Fruit fly (Drosophila melanogaster) whole organism, embryonic: ENCODE results near the gene foxo.

Experiments used
- Antp ChIP-seq: fragments of 200-800 bp; sonication (Bioruptor generic); optimal IDR thresholded peaks from 3 replicates; lab custom pipeline; 2016; ENCODE audit warnings: missing biosample characterization, missing genetic modification characterization
- Atf6 ChIP-seq: fragments of 200-800 bp; sonication (Bioruptor generic); IDR thresholded peaks from 2 replicates; pipeline ENCODE4 v1.3.6; 2022; ENCODE audit warnings: missing biosample characterization, missing genetic modification characterization
- Blimp-1 ChIP-seq: fragments of 200-800 bp; sonication (Bioruptor generic); optimal IDR thresholded peaks from 3 replicates; lab custom pipeline; 2018; ENCODE audit warnings: missing biosample characterization, missing genetic modification characterization, mild to moderate bottlenecking, moderate library complexity, missing genetic modification reagents
- C15 ChIP-seq: fragments of 200-800 bp; sonication (Bioruptor generic); IDR thresholded peaks from 3 replicates; pipeline ENCODE4 v1.3.6; 2022; ENCODE audit warnings: missing biosample characterization, missing genetic modification characterization
- CG11696 ChIP-seq: fragments of 200-800 bp; sonication (Bioruptor generic); IDR thresholded peaks from 2 replicates; pipeline ENCODE4 v1.3.6; 2022; ENCODE audit warnings: missing biosample characterization, missing genetic modification characterization
- CG12071 ChIP-seq: fragments of 200-800 bp; sonication (Bioruptor generic); optimal IDR thresholded peaks from 3 replicates; lab custom pipeline; 2018; ENCODE audit warnings: missing biosample characterization, mild to moderate bottlenecking, missing genetic modification characterization
- CG12219 ChIP-seq: fragments of 200-800 bp; sonication (Bioruptor generic); optimal IDR thresholded peaks from 3 replicates; lab custom pipeline; 2018; ENCODE audit warnings: missing biosample characterization, mild to moderate bottlenecking, missing genetic modification characterization
- CG14014 ChIP-seq: fragments of 200-800 bp; sonication (Bioruptor generic); IDR thresholded peaks from 2 replicates; pipeline ENCODE4 v1.3.6; 2022; ENCODE audit warnings: missing biosample characterization, missing genetic modification characterization
- CG1602 ChIP-seq: fragments of 200-800 bp; sonication (Bioruptor generic); optimal IDR thresholded peaks from 3 replicates; lab custom pipeline; 2016; ENCODE audit warnings: missing biosample characterization, missing genetic modification characterization
- CG1603 ChIP-seq: fragments of 200-800 bp; sonication (Bioruptor generic); optimal IDR thresholded peaks from 2 replicates; lab custom pipeline; 2019; ENCODE audit warnings: missing biosample characterization, mild to moderate bottlenecking, missing genetic modification characterization, moderate library complexity
- CG1647 ChIP-seq: fragments of 200-800 bp; sonication (Bioruptor generic); optimal IDR thresholded peaks from 3 replicates; lab custom pipeline; 2016; ENCODE audit warnings: missing biosample characterization, missing genetic modification characterization
- CG16863 ChIP-seq: fragments of 200-800 bp; sonication (Bioruptor generic); optimal IDR thresholded peaks from 3 replicates; lab custom pipeline; 2016; ENCODE audit warnings: missing biosample characterization, missing genetic modification characterization
- CG17802 ChIP-seq: fragments of 200-800 bp; sonication (Bioruptor generic); optimal IDR thresholded peaks from 2 replicates; lab custom pipeline; 2018; ENCODE audit warnings: missing biosample characterization, mild to moderate bottlenecking, missing genetic modification characterization, moderate library complexity
- CG18476 ChIP-seq: fragments of 200-800 bp; sonication (Bioruptor generic); optimal IDR thresholded peaks from 2 replicates; lab custom pipeline; 2016; ENCODE audit warnings: missing biosample characterization, mild to moderate bottlenecking, missing genetic modification characterization
- CG2712 ChIP-seq: fragments of 200-800 bp; optimal IDR thresholded peaks from 3 replicates; lab custom pipeline; 2019; ENCODE audit warnings: missing biosample characterization, mild to moderate bottlenecking, missing genetic modification characterization, moderate library complexity
- CG32772 ChIP-seq: fragments of 200-800 bp; sonication (Bioruptor generic); IDR thresholded peaks from 2 replicates; pipeline ENCODE4 v1.3.6; 2022; ENCODE audit warnings: missing biosample characterization, missing genetic modification characterization
- CG4328 ChIP-seq: fragments of 200-800 bp; sonication (Bioruptor generic); optimal IDR thresholded peaks from 3 replicates; lab custom pipeline; 2017; ENCODE audit warnings: missing biosample characterization, missing genetic modification reagents, missing genetic modification characterization
- CG43689 ChIP-seq: fragments of 200-800 bp; sonication (Bioruptor generic); IDR thresholded peaks from 2 replicates; pipeline ENCODE4 v1.3.6; 2022; ENCODE audit warnings: missing biosample characterization, missing genetic modification characterization
- CG4424 ChIP-seq: fragments of 200-800 bp; sonication (Bioruptor generic); optimal IDR thresholded peaks from 3 replicates; lab custom pipeline; 2016; ENCODE audit warnings: missing biosample characterization, missing genetic modification characterization
- CG9817 ChIP-seq: fragments of 200-800 bp; sonication (Bioruptor generic); optimal IDR thresholded peaks from 2 replicates; lab custom pipeline; 2018; ENCODE audit warnings: missing biosample characterization, mild to moderate bottlenecking, missing genetic modification characterization, moderate library complexity
- Chrac-16 ChIP-seq: fragments of 200-800 bp; sonication (Bioruptor generic); optimal IDR thresholded peaks from 3 replicates; lab custom pipeline; 2016; ENCODE audit warnings: missing biosample characterization, missing genetic modification characterization
- Dfd ChIP-seq, 2 experiments: fragments of >200 bp; optimal IDR thresholded peaks; 2 replicates each; lab custom pipeline; 2017; ENCODE audit warnings: missing biosample characterization in 2 of 2, missing genetic modification characterization in 2 of 2
- Dip2 ChIP-seq: fragments of 200-800 bp; sonication (Bioruptor generic); IDR thresholded peaks from 2 replicates; pipeline ENCODE4 v1.3.6; 2022; ENCODE audit warnings: missing biosample characterization, missing genetic modification characterization
- Doc2 ChIP-seq: fragments of 200-800 bp; sonication (Bioruptor generic); IDR thresholded peaks from 2 replicates; pipeline ENCODE4 v1.3.6; 2022; ENCODE audit warnings: missing biosample characterization, missing genetic modification characterization
- HHEX ChIP-seq: fragments of 200-800 bp; sonication (Bioruptor generic); optimal IDR thresholded peaks from 3 replicates; lab custom pipeline; 2017; ENCODE audit warnings: missing biosample characterization, mild to moderate bottlenecking, missing genetic modification characterization, missing genetic modification reagents
- Hr3 ChIP-seq: fragments of 200-800 bp; sonication (Bioruptor generic); optimal IDR thresholded peaks from 3 replicates; lab custom pipeline; 2016; ENCODE audit warnings: missing biosample characterization, missing genetic modification characterization
- Meics ChIP-seq: fragments of 200-800 bp; sonication (Bioruptor generic); optimal IDR thresholded peaks from 2 replicates; lab custom pipeline; 2017; ENCODE audit warnings: missing biosample characterization, mild to moderate bottlenecking, missing genetic modification characterization
- Neu2 ChIP-seq: fragments of 200-800 bp; sonication (Bioruptor generic); optimal IDR thresholded peaks from 3 replicates; lab custom pipeline; 2016; ENCODE audit warnings: missing biosample characterization, missing genetic modification characterization, borderline replicate concordance
- Nf-YA ChIP-seq: fragments of 200-800 bp; sonication (Bioruptor generic); IDR thresholded peaks from 2 replicates; pipeline ENCODE4 v1.3.6; 2022; ENCODE audit warnings: missing biosample characterization, missing genetic modification characterization
- Oaz ChIP-seq: fragments of 200-800 bp; sonication (Bioruptor generic); IDR thresholded peaks from 2 replicates; pipeline ENCODE4 v1.3.6; 2022; ENCODE audit warnings: missing biosample characterization, missing genetic modification characterization
- Stat92E ChIP-seq, 3 experiments: fragments of >200 bp in 2 of 3; fragments of 200-800 bp in 1 of 3; sonication (Bioruptor generic) in 1 of 3; optimal IDR thresholded peaks; 2 replicates each; lab custom pipeline; 2017 to 2019; ENCODE audit warnings: missing biosample characterization in 3 of 3, missing genetic modification characterization in 3 of 3, mild to moderate bottlenecking in 1 of 3, moderate library complexity in 1 of 3
- br ChIP-seq: fragments of >200 bp; optimal IDR thresholded peaks from 2 replicates; lab custom pipeline; 2017
- cato ChIP-seq: fragments of 200-800 bp; sonication (Bioruptor generic); optimal IDR thresholded peaks from 2 replicates; lab custom pipeline; 2016; ENCODE audit warnings: missing biosample characterization, missing genetic modification characterization, borderline replicate concordance
- cg ChIP-seq: fragments of 200-800 bp; sonication (Bioruptor generic); optimal IDR thresholded peaks from 3 replicates; lab custom pipeline; 2019; ENCODE audit warnings: missing biosample characterization, mild to moderate bottlenecking, missing genetic modification characterization, moderate library complexity
- chinmo ChIP-seq: fragments of 200-800 bp; sonication (Bioruptor generic); IDR thresholded peaks from 4 replicates; pipeline ENCODE4 v1.3.6; 2022; ENCODE audit warnings: missing biosample characterization, missing genetic modification characterization; ENCODE audit not compliant: partially characterized antibody
- corto ChIP-seq: fragments of 200-800 bp; sonication (Bioruptor generic); optimal IDR thresholded peaks from 2 replicates; lab custom pipeline; 2016; ENCODE audit warnings: missing biosample characterization, mild to moderate bottlenecking, missing genetic modification characterization, moderate library complexity
- dimm ChIP-seq: fragments of 200-800 bp; sonication (Bioruptor generic); IDR thresholded peaks from 2 replicates; pipeline ENCODE4 v1.3.6; 2022; ENCODE audit warnings: missing biosample characterization, missing genetic modification characterization
- ems ChIP-seq: fragments of 200-800 bp; sonication (Bioruptor generic); optimal IDR thresholded peaks from 3 replicates; lab custom pipeline; 2016; ENCODE audit warnings: missing biosample characterization, missing genetic modification characterization
- grau ChIP-seq: fragments of 200-800 bp; optimal IDR thresholded peaks from 3 replicates; lab custom pipeline; 2019; ENCODE audit warnings: missing biosample characterization, mild to moderate bottlenecking, missing genetic modification characterization, moderate library complexity
- lbe ChIP-seq: fragments of 200-800 bp; sonication (Bioruptor generic); optimal IDR thresholded peaks from 2 replicates; lab custom pipeline; 2016; ENCODE audit warnings: missing biosample characterization, mild to moderate bottlenecking, missing genetic modification characterization
- lola ChIP-seq, 3 experiments: fragments of >200 bp in 2 of 3; fragments of 200-800 bp in 1 of 3; sonication (Bioruptor generic) in 1 of 3; optimal IDR thresholded peaks; 2 replicates each; lab custom pipeline; 2017 to 2019; ENCODE audit warnings: missing biosample characterization in 3 of 3, missing genetic modification characterization in 3 of 3, mild to moderate bottlenecking in 1 of 3, moderate library complexity in 1 of 3
- nom ChIP-seq: fragments of 200-800 bp; sonication (Bioruptor generic); optimal IDR thresholded peaks from 2 replicates; lab custom pipeline; 2017; ENCODE audit warnings: missing biosample characterization, missing genetic modification characterization, mild to moderate bottlenecking, moderate library complexity, missing genetic modification reagents
- p53 ChIP-seq: fragments of 200-800 bp; sonication (Bioruptor generic); optimal IDR thresholded peaks from 2 replicates; lab custom pipeline; 2016; ENCODE audit warnings: missing biosample characterization, missing genetic modification characterization
- peb ChIP-seq: fragments of 200-800 bp; sonication (Bioruptor generic); IDR thresholded peaks from 2 replicates; pipeline ENCODE4 v1.3.6; 2022; ENCODE audit warnings: missing biosample characterization, missing genetic modification characterization
- sd ChIP-seq: fragments of 200-800 bp; sonication (Bioruptor generic); optimal IDR thresholded peaks from 3 replicates; lab custom pipeline; 2018; ENCODE audit warnings: missing biosample characterization, mild to moderate bottlenecking, missing genetic modification characterization, moderate library complexity
- sim ChIP-seq: fragments of 200-800 bp; sonication (Bioruptor generic); IDR thresholded peaks from 2 replicates; pipeline ENCODE4 v1.3.6; 2022; ENCODE audit warnings: missing biosample characterization, missing genetic modification characterization
- ssp ChIP-seq: fragments of 200-800 bp; sonication (Bioruptor generic); IDR thresholded peaks from 2 replicates; pipeline ENCODE4 v1.3.6; 2022; ENCODE audit warnings: missing biosample characterization, missing genetic modification characterization
- tap ChIP-seq: fragments of 200-800 bp; optimal IDR thresholded peaks from 3 replicates; lab custom pipeline; 2019; ENCODE audit warnings: missing biosample characterization, mild to moderate bottlenecking, missing genetic modification characterization, moderate library complexity
- tgo ChIP-seq: fragments of 200-800 bp; sonication (Bioruptor generic); IDR thresholded peaks from 3 replicates; pipeline ENCODE4 v1.3.6; 2022; ENCODE audit warnings: missing biosample characterization, missing genetic modification characterization
- toy ChIP-seq: fragments of 200-800 bp; sonication (Bioruptor generic); IDR thresholded peaks from 2 replicates; pipeline ENCODE4 v1.3.6; 2022; ENCODE audit warnings: missing biosample characterization, missing genetic modification characterization
- wdn ChIP-seq: fragments of 200-800 bp; sonication (Bioruptor generic); IDR thresholded peaks from 2 replicates; pipeline ENCODE4 v1.3.6; 2022; ENCODE audit warnings: missing biosample characterization, missing genetic modification characterization
- zfh2 ChIP-seq: fragments of 200-800 bp; sonication (Bioruptor generic); optimal IDR thresholded peaks from 2 replicates; lab custom pipeline; 2016; ENCODE audit warnings: missing biosample characterization, missing genetic modification characterization

foxo gene

DNA sequence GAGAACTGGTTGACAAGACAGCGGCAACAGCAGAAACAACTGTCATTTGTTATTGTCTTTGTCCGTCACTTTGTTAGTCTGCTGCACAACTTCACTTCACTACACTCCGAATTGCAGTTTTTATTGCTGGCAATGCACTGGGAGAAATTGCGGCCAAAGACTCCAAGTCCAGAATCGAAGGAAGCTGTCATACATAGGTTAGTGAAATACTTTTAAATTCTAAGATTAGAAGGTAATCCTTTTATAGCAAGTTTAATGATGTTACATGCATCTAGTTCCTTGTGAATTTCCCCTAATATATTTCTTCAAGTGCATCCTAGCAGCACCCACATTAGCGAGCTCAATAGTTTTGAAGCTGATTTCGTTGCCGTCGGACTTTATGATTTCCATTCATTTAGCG lies 47.9 kb upstream of the foxo start (continued):
- TF ChIP-seq toy (GFP tag; lab: Robert Waterston, UW) (no peak), CG4328 (GFP tag; lab: Kevin White, UChicago) (no peak), CG18476 (GFP tag; lab: Kevin White, UChicago) (no peak), wdn (GFP tag; lab: Robert Waterston, UW) (no peak), tap (tag; lab: Kevin White, UChicago) (no peak), dimm (no peak), grau (tag; lab: Kevin White, UChicago) (peak; percentile 22), sd (tag; lab: Kevin White, UChicago) (no peak), p53 (no peak), ssp (GFP tag; lab: Robert Waterston, UW) (0 out of 2 replicates have a peak, but pooled peaks have one; percentile 29), Nf-YA (GFP tag; lab: Robert Waterston, UW) (no peak), CG4424 (peak; percentile 56), zfh2 (no peak), Stat92E (GFP tag; optimal IDR thresholded peaks at IDR 0.05; lab: Kevin White, UChicago) (no peak), CG12071 (GFP tag; lab: Kevin White, UChicago) (peak; percentile 20), cato (GFP tag; lab: Kevin White, UChicago) (no peak), tgo (GFP tag; lab: Robert Waterston, UW) (peak; percentile 29; the same call in 2 of the 3 replicates), chinmo (GFP tag; lab: Robert Waterston, UW) (no peak), Hr3 (GFP tag; lab: Kevin White, UChicago) (no peak), lbe (GFP tag; lab: Kevin White, UChicago) (no peak), nom (GFP tag; lab: Kevin White, UChicago) (peak; percentile 41), CG43689 (GFP tag; lab: Robert Waterston, UW) (no peak), HHEX (no peak), Atf6 (GFP tag; lab: Robert Waterston, UW) (no peak), Meics (GFP tag; lab: Kevin White, UChicago) (no peak), br (no peak), CG1647 (GFP tag; lab: Kevin White, UChicago) (no peak), Neu2 (GFP tag; lab: Kevin White, UChicago) (no peak), C15 (no peak), cg (GFP tag; lab: Kevin White, UChicago) (no peak), CG16863 (GFP tag; lab: Kevin White, UChicago) (peak; percentile 15), sim (GFP tag; lab: Robert Waterston, UW) (no peak), CG1603 (tag; lab: Kevin White, UChicago) (peak; percentile 70), CG11696 (no peak), CG12219 (GFP tag; lab: Kevin White, UChicago) (no peak), Chrac-16 (GFP tag; lab: Kevin White, UChicago) (no peak), corto (GFP tag; lab: Kevin White, UChicago) (no peak), Antp (GFP tag; lab: Kevin White, UChicago) (peak; percentile 24), CG9817 (no peak), peb (GFP tag; lab: Robert Waterston, UW) (no peak), Dfd (GFP tag; optimal IDR thresholded peaks at IDR 0.05; lab: Kevin White, UChicago) (no peak), CG14014 (GFP tag; lab: Robert Waterston, UW) (no peak), CG2712 (peak; percentile 61), Doc2 (GFP tag; lab: Robert Waterston, UW) (no peak), Oaz (no peak), CG32772 (GFP tag; lab: Robert Waterston, UW) (peak; percentile 32; the same call in 1 of the 2 replicates), CG17802 (peak; percentile 30), CG1602 (GFP tag; lab: Kevin White, UChicago) (peak; percentile 3), lola (GFP tag; optimal IDR thresholded peaks at IDR 0.05; lab: Kevin White, UChicago) (peak in 1 of 3 experiments; percentile 24), Dip2 (no peak), Blimp-1 (peak; percentile 71), ems (no peak)
